Worm (Caenorhabditis elegans) whole organism, L4 larva: ENCODE results near the gene pqn-96.
A peak's percentile ranks its signal among the peaks of the same experiment; 100 is the strongest.

ENCODE experiments used
- F10B5.3 ChIP-seq: sonication (generic microtip); optimal IDR thresholded peaks from 2 replicates; lab custom pipeline; 2016; ENCODE audit warnings: mild to moderate bottlenecking, missing genetic modification characterization, missing compliant biosample characterization
- F26F4.8 ChIP-seq: fragments of 200-800 bp; sonication (Bioruptor generic); conservative IDR thresholded peaks from 2 replicates; pipeline ENCODE4 v1.3.6; 2022; ENCODE audit warnings: missing genetic modification characterization, missing compliant biosample characterization
- R02D3.7 ChIP-seq: fragments of 150-350 bp; sonication (generic microtip); optimal IDR thresholded peaks from 3 replicates; lab custom pipeline; 2014; ENCODE audit warnings: missing biosample characterization, missing genetic modification characterization
- T20F7.1 ChIP-seq: fragments of 200-800 bp; sonication (Bioruptor generic); optimal IDR thresholded peaks from 2 replicates; lab custom pipeline; 2018; ENCODE audit warnings: mild to moderate bottlenecking, missing genetic modification characterization, missing compliant biosample characterization
- Y5F2A.4 ChIP-seq: fragments of 200-800 bp; sonication (Bioruptor generic); optimal IDR thresholded peaks from 2 replicates; lab custom pipeline; 2018; ENCODE audit warnings: mild to moderate bottlenecking, missing genetic modification characterization, missing compliant biosample characterization
- Y75B8A.6 ChIP-seq: fragments of 200-800 bp; sonication (Bioruptor generic); IDR thresholded peaks from 2 replicates; pipeline ENCODE4 v1.3.6; 2022; ENCODE audit warnings: missing genetic modification reagents, missing genetic modification characterization, missing compliant biosample characterization
- attf-4 ChIP-seq: sonication (generic microtip); optimal IDR thresholded peaks from 3 replicates; lab custom pipeline; 2017; ENCODE audit warnings: missing biosample characterization, missing genetic modification characterization
- ceh-44 ChIP-seq: fragments of 200-800 bp; sonication (Bioruptor generic); IDR thresholded peaks from 2 replicates; pipeline ENCODE4 v1.3.6; 2022; ENCODE audit warnings: missing genetic modification reagents, missing genetic modification characterization, missing compliant biosample characterization
- ceh-82 ChIP-seq: sonication (generic microtip); optimal IDR thresholded peaks from 2 replicates; lab custom pipeline; 2017; ENCODE audit warnings: missing biosample characterization, missing genetic modification characterization
- daf-16 ChIP-seq, 3 experiments: sonication (generic microtip); optimal IDR thresholded peaks; 2 replicates each; lab custom pipeline; 2016 to 2017; ENCODE audit warnings: missing genetic modification characterization in 3 of 3, missing genetic modification reagents in 3 of 3, mild to moderate bottlenecking in 2 of 3, missing compliant biosample characterization in 2 of 3, missing biosample characterization in 1 of 3, moderate library complexity in 1 of 3
- daf-19 ChIP-seq: fragments of 200-800 bp; sonication (Bioruptor generic); conservative IDR thresholded peaks from 2 replicates; pipeline ENCODE4 v1.3.6; 2022; ENCODE audit warnings: missing genetic modification characterization, missing compliant biosample characterization
- daf-8 ChIP-seq: fragments of 200-800 bp; sonication (Bioruptor generic); IDR thresholded peaks from 2 replicates; pipeline ENCODE4 v1.3.6; 2022; ENCODE audit warnings: missing genetic modification characterization, missing compliant biosample characterization
- dmd-6 ChIP-seq: fragments of 200-800 bp; sonication (Bioruptor generic); IDR thresholded peaks from 2 replicates; pipeline ENCODE4 v1.3.6; 2022; ENCODE audit warnings: missing genetic modification reagents, missing genetic modification characterization, missing compliant biosample characterization
- dmd-8 ChIP-seq: fragments of 200-800 bp; sonication (Bioruptor generic); IDR thresholded peaks from 2 replicates; pipeline ENCODE4 v1.3.6; 2022; ENCODE audit warnings: missing genetic modification characterization, missing compliant biosample characterization
- dmd-9 ChIP-seq: fragments of 200-800 bp; sonication (Bioruptor generic); IDR thresholded peaks from 2 replicates; pipeline ENCODE4 v1.3.6; 2022; ENCODE audit warnings: missing genetic modification reagents, missing genetic modification characterization, missing compliant biosample characterization
- dpl-1 ChIP-seq: fragments of 150-350 bp; optimal IDR thresholded peaks from 2 replicates; lab custom pipeline; 2014; ENCODE audit warnings: missing biosample characterization, missing genetic modification reagents, missing genetic modification characterization
- duxl-1 ChIP-seq: sonication (generic microtip); optimal IDR thresholded peaks from 2 replicates; lab custom pipeline; 2016; ENCODE audit warnings: mild to moderate bottlenecking, missing genetic modification characterization, moderate library complexity, missing compliant biosample characterization; ENCODE audit not compliant: poor library complexity
- egl-43 ChIP-seq: fragments of 200-800 bp; sonication (Bioruptor generic); IDR thresholded peaks from 2 replicates; pipeline ENCODE4 v1.3.6; 2022; ENCODE audit warnings: missing genetic modification reagents, missing genetic modification characterization, missing compliant biosample characterization
- hif-1 ChIP-seq, 2 experiments: sonication (generic microtip); optimal IDR thresholded peaks; 2 replicates each; lab custom pipeline; 2016 to 2017; ENCODE audit warnings: missing compliant biosample characterization in 2 of 2, missing genetic modification characterization in 2 of 2, missing genetic modification reagents in 2 of 2, missing genotype in 2 of 2, mild to moderate bottlenecking in 1 of 2
- lin-13 ChIP-seq: fragments of 150-350 bp; optimal IDR thresholded peaks from 2 replicates; lab custom pipeline; 2014; ENCODE audit warnings: missing biosample characterization, missing genetic modification reagents, missing genetic modification characterization
- lin-15B ChIP-seq: fragments of 150-350 bp; sonication (generic microtip); optimal IDR thresholded peaks from 3 replicates; lab custom pipeline; 2014; ENCODE audit warnings: missing biosample characterization, missing genetic modification characterization
- lin-29 ChIP-seq: fragments of 200-800 bp; sonication (Bioruptor generic); IDR thresholded peaks from 2 replicates; pipeline ENCODE4 v1.3.6; 2022; ENCODE audit warnings: missing genetic modification reagents, missing genetic modification characterization, missing compliant biosample characterization
- lin-38 ChIP-seq: fragments of 200-800 bp; sonication (Bioruptor generic); IDR thresholded peaks from 2 replicates; pipeline ENCODE4 v1.3.6; 2022; ENCODE audit warnings: missing genetic modification reagents, missing genetic modification characterization, missing compliant biosample characterization
- lin-39 ChIP-seq: fragments of 150-350 bp; optimal IDR thresholded peaks from 2 replicates; lab custom pipeline; 2014; ENCODE audit warnings: missing biosample characterization, missing genetic modification reagents, missing genetic modification characterization
- lsy-2 ChIP-seq, 2 experiments: fragments of 150-350 bp in 1 of 2; sonication (generic microtip) in 1 of 2; optimal IDR thresholded peaks; 2 replicates each; lab custom pipeline; 2014 to 2017; ENCODE audit warnings: missing biosample characterization in 2 of 2, missing genetic modification characterization in 2 of 2
- madf-9 ChIP-seq: fragments of 200-800 bp; sonication (Bioruptor generic); conservative IDR thresholded peaks from 2 replicates; pipeline ENCODE4 v1.3.6; 2022; ENCODE audit warnings: missing genetic modification reagents, missing genetic modification characterization, missing compliant biosample characterization
- mdl-1 ChIP-seq, 2 experiments: fragments of 150-350 bp in 1 of 2; sonication (generic microtip) in 1 of 2; optimal IDR thresholded peaks; 2 replicates each; lab custom pipeline; 2014 to 2017; ENCODE audit warnings: missing biosample characterization in 2 of 2, missing genetic modification characterization in 2 of 2
- mdt-29 ChIP-seq: fragments of 200-800 bp; sonication (Bioruptor generic); IDR thresholded peaks from 2 replicates; pipeline ENCODE4 v1.3.6; 2022; ENCODE audit warnings: missing genetic modification reagents, missing genetic modification characterization, missing compliant biosample characterization
- mes-2 ChIP-seq: sonication (generic microtip); optimal IDR thresholded peaks from 2 replicates; lab custom pipeline; 2016; ENCODE audit warnings: missing genotype, mild to moderate bottlenecking, missing genetic modification characterization, missing compliant biosample characterization; ENCODE audit not compliant: poor library complexity, severe bottlenecking
- mxl-2 ChIP-seq: fragments of 200-800 bp; sonication (Bioruptor generic); conservative IDR thresholded peaks from 2 replicates; pipeline ENCODE4 v1.3.6; 2022; ENCODE audit warnings: missing genetic modification reagents, missing genetic modification characterization, missing compliant biosample characterization
- nhr-10 ChIP-seq: fragments of 150-350 bp; optimal IDR thresholded peaks from 2 replicates; lab custom pipeline; 2014; ENCODE audit warnings: missing biosample characterization, missing genetic modification characterization
- nhr-41 ChIP-seq: fragments of 200-800 bp; sonication (Bioruptor generic); IDR thresholded peaks from 2 replicates; pipeline ENCODE4 v1.3.6; 2022; ENCODE audit warnings: missing genetic modification reagents, missing genetic modification characterization, missing compliant biosample characterization
- nhr-42 ChIP-seq: fragments of 200-800 bp; sonication (Bioruptor generic); IDR thresholded peaks from 2 replicates; pipeline ENCODE4 v1.3.6; 2022; ENCODE audit warnings: missing genetic modification characterization, missing compliant biosample characterization
- nhr-48 ChIP-seq: sonication (generic microtip); optimal IDR thresholded peaks from 2 replicates; lab custom pipeline; 2016; ENCODE audit warnings: mild to moderate bottlenecking, missing genetic modification characterization, missing compliant biosample characterization
- nhr-76 ChIP-seq: fragments of 150-350 bp; optimal IDR thresholded peaks from 2 replicates; lab custom pipeline; 2014; ENCODE audit warnings: missing biosample characterization, missing genetic modification characterization
- nhr-77 ChIP-seq: fragments of 150-350 bp; optimal IDR thresholded peaks from 2 replicates; lab custom pipeline; 2014; ENCODE audit warnings: missing biosample characterization, missing genetic modification characterization
- php-3 ChIP-seq: fragments of 200-800 bp; sonication (Bioruptor generic); IDR thresholded peaks from 2 replicates; pipeline ENCODE4 v1.3.6; 2022; ENCODE audit warnings: missing genetic modification reagents, missing genetic modification characterization, missing compliant biosample characterization
- pqm-1 ChIP-seq: sonication (generic microtip); optimal IDR thresholded peaks from 2 replicates; lab custom pipeline; 2017; ENCODE audit warnings: missing biosample characterization, missing genetic modification characterization
- rbr-2 ChIP-seq: sonication (generic microtip); optimal IDR thresholded peaks from 2 replicates; lab custom pipeline; 2016; ENCODE audit warnings: missing genotype, missing genetic modification characterization, missing compliant biosample characterization
- sdz-12 ChIP-seq: fragments of 200-800 bp; sonication (Bioruptor generic); optimal IDR thresholded peaks from 2 replicates; lab custom pipeline; 2018; ENCODE audit warnings: mild to moderate bottlenecking, missing genetic modification characterization, missing compliant biosample characterization
- snpc-1.2 ChIP-seq: fragments of 200-800 bp; sonication (Bioruptor generic); IDR thresholded peaks from 2 replicates; pipeline ENCODE4 v1.3.6; 2022; ENCODE audit warnings: missing genetic modification reagents, missing genetic modification characterization, missing compliant biosample characterization
- spr-3 ChIP-seq: fragments of 200-800 bp; sonication (Bioruptor generic); optimal IDR thresholded peaks from 2 replicates; lab custom pipeline; 2018; ENCODE audit warnings: mild to moderate bottlenecking, missing genetic modification characterization, missing compliant biosample characterization
- tag-97 ChIP-seq: fragments of 200-800 bp; sonication (Bioruptor generic); IDR thresholded peaks from 2 replicates; pipeline ENCODE4 v1.3.6; 2022; ENCODE audit warnings: missing genetic modification characterization, missing compliant biosample characterization
- tra-1 ChIP-seq: fragments of 200-800 bp; sonication (Bioruptor generic); IDR thresholded peaks from 2 replicates; pipeline ENCODE4 v1.3.6; 2022; ENCODE audit warnings: missing genetic modification reagents, missing genetic modification characterization, missing compliant biosample characterization
- unc-62 ChIP-seq, 3 experiments: fragments of 150-350 bp in 1 of 3; sonication (generic microtip); optimal IDR thresholded peaks in 2 of 3; peaks in 1 of 3; 1 replicate in 1 of 3; 2 replicates in 2 of 3; lab custom pipeline; 2014 to 2017; ENCODE audit warnings: missing biosample characterization in 3 of 3, missing genetic modification characterization in 3 of 3, missing genetic modification reagents in 3 of 3, missing genotype in 1 of 3
- zag-1 ChIP-seq: fragments of 150-350 bp; optimal IDR thresholded peaks from 2 replicates; lab custom pipeline; 2014; ENCODE audit warnings: missing biosample characterization, missing genetic modification characterization
- zfp-2 ChIP-seq: sonication (generic microtip); optimal IDR thresholded peaks from 2 replicates; lab custom pipeline; 2016; ENCODE audit warnings: mild to moderate bottlenecking, missing genetic modification characterization, missing compliant biosample characterization
- ztf-11 ChIP-seq: fragments of 150-350 bp; optimal IDR thresholded peaks from 2 replicates; lab custom pipeline; 2014; ENCODE audit warnings: missing biosample characterization, missing genetic modification characterization

The pqn-96 gene

DNA sequence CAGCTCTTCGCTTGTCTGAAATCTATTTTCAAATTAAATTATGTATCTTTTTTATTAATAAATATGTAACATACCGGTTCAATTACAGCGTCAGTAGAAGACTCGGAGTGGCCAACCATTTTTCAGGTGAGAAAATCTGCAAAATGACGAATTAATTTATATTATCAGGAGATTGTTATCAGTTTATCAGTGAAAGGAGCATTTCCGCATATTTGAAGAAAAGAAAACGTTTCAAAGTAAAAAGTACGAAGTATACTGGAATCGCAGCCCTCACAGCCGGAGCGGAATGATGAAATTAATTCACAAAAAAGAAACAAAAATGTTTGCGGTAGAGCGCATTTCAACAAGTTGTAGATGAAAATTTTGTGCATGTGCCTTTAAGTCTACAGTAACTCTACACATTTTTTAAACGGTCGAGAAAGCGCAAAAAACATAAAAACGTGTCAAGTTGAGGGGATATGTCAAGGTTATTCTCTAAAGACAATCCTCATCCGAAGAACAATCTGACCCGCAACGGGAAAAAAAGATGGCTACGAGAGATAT, 40.2 kb upstream of the pqn-96 start (continued):
- TF ChIP-seq hif-1 (tag; optimal IDR thresholded peaks at IDR 0.05; lab: Kevin White, UChicago) (no peak), lin-39 (tag; lab: Kevin White, UChicago) (no peak), attf-4 (no peak), dpl-1 (no peak), tag-97 (GFP tag; lab: Robert Waterston, UW) (no peak), T20F7.1 (GFP tag; lab: Kevin White, UChicago) (peak; percentile 3), pqm-1 (tag; lab: Kevin White, UChicago) (peak; percentile 24), dmd-6 (GFP tag; lab: Robert Waterston, UW) (peak; percentile 61), php-3 (GFP tag; lab: Robert Waterston, UW) (no peak), mdt-29 (GFP tag; lab: Robert Waterston, UW) (no peak), lin-29 (GFP tag; lab: Robert Waterston, UW) (no peak), Y75B8A.6 (GFP tag; lab: Robert Waterston, UW) (no peak), lsy-2 (tag; optimal IDR thresholded peaks at IDR 0.05; lab: Kevin White, UChicago) (no peak), mdl-1 (tag; optimal IDR thresholded peaks at IDR 0.05; lab: Kevin White, UChicago) (no peak), R02D3.7 (tag; lab: Kevin White, UChicago) (no peak), unc-62 (GFP tag; optimal IDR thresholded peaks at IDR 0.05 in 1 of 2; lab: Kevin White, UChicago) (peak in 1 of 2 experiments; percentile 48), unc-62 (tag; optimal IDR thresholded peaks at IDR 0.05; lab: Kevin White, UChicago) (no peak), mxl-2 (no peak), nhr-41 (GFP tag; lab: Robert Waterston, UW) (no peak)

DNA sequence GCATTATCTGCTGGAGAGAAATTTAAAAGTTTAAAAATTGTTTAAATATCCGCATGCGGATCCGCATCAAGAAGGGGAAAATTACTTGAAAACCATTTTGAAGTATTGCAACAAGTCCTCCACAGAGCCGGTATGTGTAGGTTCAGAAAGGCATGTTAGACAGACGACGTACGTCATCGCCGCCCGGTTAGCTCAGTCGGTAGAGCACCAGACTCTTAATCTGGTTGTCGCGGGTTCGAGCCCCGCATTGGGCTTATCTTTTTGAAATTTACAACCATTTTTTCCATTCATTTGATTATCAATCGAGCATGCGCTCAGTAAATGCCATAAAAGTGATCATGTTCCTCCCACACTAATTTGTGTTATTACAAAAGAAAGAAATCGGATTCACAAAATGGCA, 34.1 kb upstream of the pqn-96 start:
- no peak for TF ChIP-seq dmd-6 (GFP tag; lab: Robert Waterston, UW)
- no peak for TF ChIP-seq spr-3 (GFP tag; lab: Kevin White, UChicago)
- TF ChIP-seq dmd-9 (GFP tag; lab: Robert Waterston, UW) = no peak
- TF ChIP-seq nhr-42 (GFP tag; lab: Robert Waterston, UW) = no peak
- peak; percentile 69; the same call in 1 of the 2 replicates for TF ChIP-seq F26F4.8 (GFP tag; lab: Robert Waterston, UW)
- TF ChIP-seq attf-4 = no peak
- no peak for TF ChIP-seq nhr-48 (tag; lab: Kevin White, UChicago)
- TF ChIP-seq daf-16 (GFP tag; optimal IDR thresholded peaks at IDR 0.05; lab: Kevin White, UChicago) = no peak
- no peak for TF ChIP-seq daf-16 (tag; optimal IDR thresholded peaks at IDR 0.05; lab: Kevin White, UChicago)
- TF ChIP-seq hif-1 (tag; optimal IDR thresholded peaks at IDR 0.05; lab: Kevin White, UChicago) = no peak
- TF ChIP-seq Y5F2A.4 (GFP tag; lab: Kevin White, UChicago) = no peak
- TF ChIP-seq R02D3.7 (tag; lab: Kevin White, UChicago) = no peak
- TF ChIP-seq zag-1 (tag; lab: Kevin White, UChicago) = no peak
- TF ChIP-seq F10B5.3 (tag; lab: Kevin White, UChicago) = no peak
- no peak for TF ChIP-seq ztf-11 (tag; lab: Kevin White, UChicago)
- no peak for TF ChIP-seq tag-97 (GFP tag; lab: Robert Waterston, UW)
- no peak for TF ChIP-seq sdz-12 (GFP tag; lab: Kevin White, UChicago)
- peak; percentile 75 for TF ChIP-seq dmd-8 (GFP tag; lab: Robert Waterston, UW)
- peak; percentile 72 for TF ChIP-seq snpc-1.2 (GFP tag; lab: Robert Waterston, UW)
- no peak for TF ChIP-seq nhr-10
- 0 out of 2 replicates have a peak, but pooled peaks have one; percentile 43 for TF ChIP-seq daf-8 (GFP tag; lab: Robert Waterston, UW)
- no peak for TF ChIP-seq lin-13 (GFP tag; lab: Kevin White, UChicago)
- TF ChIP-seq mes-2 = no peak
- TF ChIP-seq rbr-2 (tag; lab: Kevin White, UChicago) = no peak
- TF ChIP-seq ceh-44 (GFP tag; lab: Robert Waterston, UW) = no peak
- no peak for TF ChIP-seq lsy-2 (tag; optimal IDR thresholded peaks at IDR 0.05; lab: Kevin White, UChicago)
- no peak for TF ChIP-seq zfp-2 (tag; lab: Kevin White, UChicago)
- peak; percentile 79 for TF ChIP-seq egl-43 (GFP tag; lab: Robert Waterston, UW)
- no peak for TF ChIP-seq lin-15B (tag; lab: Kevin White, UChicago)
- no peak for TF ChIP-seq daf-19 (GFP tag; lab: Robert Waterston, UW)
- no peak for TF ChIP-seq mdt-29 (GFP tag; lab: Robert Waterston, UW)
- no peak for TF ChIP-seq duxl-1 (tag; lab: Kevin White, UChicago)
- no peak for TF ChIP-seq ceh-82 (tag; lab: Kevin White, UChicago)
- no peak for TF ChIP-seq tra-1 (GFP tag; lab: Robert Waterston, UW)
- TF ChIP-seq nhr-76 (tag; lab: Kevin White, UChicago) = no peak
- TF ChIP-seq madf-9 = no peak
- no peak for TF ChIP-seq lin-38 (GFP tag; lab: Robert Waterston, UW)
- TF ChIP-seq nhr-77 (tag; lab: Kevin White, UChicago) = no peak
